Worm (Caenorhabditis elegans) whole organism, L4 larva: ENCODE data around the gene C15H9.11.

Source experiments
- aly-2 ChIP-seq: sonication (generic microtip); optimal IDR thresholded peaks from 2 replicates; lab custom pipeline; 2018; ENCODE audit warnings: missing biosample characterization, missing genetic modification characterization
- dpl-1 ChIP-seq: fragments of 150-350 bp; optimal IDR thresholded peaks from 2 replicates; lab custom pipeline; 2014; ENCODE audit warnings: missing biosample characterization, missing genetic modification reagents, missing genetic modification characterization
- mep-1 ChIP-seq: fragments of 150-350 bp; sonication (generic microtip); optimal IDR thresholded peaks from 3 replicates; lab custom pipeline; 2014; ENCODE audit warnings: missing biosample characterization, missing genetic modification characterization
- nhr-11 ChIP-seq: fragments of 150-350 bp; optimal IDR thresholded peaks from 2 replicates; lab custom pipeline; 2014; ENCODE audit warnings: missing biosample characterization, missing genetic modification characterization
- nhr-28 ChIP-seq: fragments of 150-350 bp; optimal IDR thresholded peaks from 2 replicates; lab custom pipeline; 2014; ENCODE audit warnings: missing biosample characterization, missing genetic modification characterization
- nhr-48 ChIP-seq: sonication (generic microtip); optimal IDR thresholded peaks from 2 replicates; lab custom pipeline; 2016; ENCODE audit warnings: mild to moderate bottlenecking, missing genetic modification characterization, missing compliant biosample characterization
- skn-1 ChIP-seq: fragments of 150-350 bp; optimal IDR thresholded peaks from 2 replicates; lab custom pipeline; 2014; ENCODE audit warnings: missing biosample characterization, missing genetic modification characterization
- snpc-4 ChIP-seq: fragments of 150-350 bp; optimal IDR thresholded peaks from 2 replicates; lab custom pipeline; 2014; ENCODE audit warnings: missing biosample characterization, missing genetic modification characterization
- spr-1 ChIP-seq: sonication (generic microtip); optimal IDR thresholded peaks from 2 replicates; lab custom pipeline; 2016; ENCODE audit warnings: mild to moderate bottlenecking, missing genetic modification characterization, missing compliant biosample characterization

- TF ChIP-seq spr-1 (tag; lab: Kevin White, UChicago) = no peak
- no peak for TF ChIP-seq skn-1 (tag; lab: Kevin White, UChicago)
- no peak for TF ChIP-seq dpl-1 (GFP tag; lab: Kevin White, UChicago)
- no peak for TF ChIP-seq aly-2
- TF ChIP-seq snpc-4 (tag; lab: Kevin White, UChicago) = no peak
- no peak for TF ChIP-seq mep-1 (tag; lab: Kevin White, UChicago)
- TF ChIP-seq nhr-11 (tag; lab: Kevin White, UChicago) = no peak
- no peak for TF ChIP-seq nhr-28
- no peak for TF ChIP-seq nhr-48
Measured at ce11 chrX:6092533-6092932, 10.7 kb downstream of the C15H9.11 start.
